Worm (Caenorhabditis elegans): ENCODE measurements around the gene sru-36.

DNA sequence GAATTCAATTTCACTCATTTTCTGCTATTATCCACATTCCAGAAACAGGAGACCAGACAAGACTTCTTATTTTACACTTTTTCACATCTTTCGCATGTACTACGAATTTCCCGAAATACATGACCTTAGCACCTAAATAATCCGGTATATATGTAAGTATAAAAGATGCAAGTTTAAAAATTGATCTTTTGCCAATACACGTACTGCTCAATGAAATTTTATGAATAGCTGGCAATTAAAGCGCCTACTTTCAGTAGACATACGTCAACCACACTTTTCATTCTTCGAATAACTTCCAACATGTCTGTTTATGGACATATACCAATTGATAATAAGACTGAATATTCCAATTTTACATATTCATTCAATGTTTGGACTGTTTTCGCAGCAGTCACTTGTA lies 38.3 kb upstream of the sru-36 start, which contains the start of gene sru-39:
- no peak for TF ChIP-seq egl-27 (tag; optimal IDR thresholded peaks at IDR 0.05)
- no peak for TF ChIP-seq elt-2 (tag; optimal IDR thresholded peaks at IDR 0.05)
- no peak for TF ChIP-seq ces-1 (GFP tag; optimal IDR thresholded peaks at IDR 0.05)
- TF ChIP-seq lsy-2 (tag; optimal IDR thresholded peaks at IDR 0.05) = no peak
- TF ChIP-seq nhr-77 (tag; optimal IDR thresholded peaks at IDR 0.05) = no peak
- TF ChIP-seq jun-1 (tag; optimal IDR thresholded peaks at IDR 0.05) = no peak
- no peak for TF ChIP-seq aha-1 (tag; optimal IDR thresholded peaks at IDR 0.05)
